Worm (Caenorhabditis elegans) whole organism, young adult: Measurements from ENCODE around the gene R09F10.1.
A peak's percentile ranks its signal among the peaks of the same experiment; 100 is the strongest.

Experiments
- B0019.2 ChIP-seq: fragments of 200-800 bp; sonication (Bioruptor generic); conservative IDR thresholded peaks from 2 replicates; pipeline ENCODE4 v1.3.6; 2022; ENCODE audit warnings: missing genetic modification reagents, missing genetic modification characterization, missing compliant biosample characterization
- B0261.1 ChIP-seq: sonication (generic microtip); optimal IDR thresholded peaks from 2 replicates; lab custom pipeline; 2016; ENCODE audit warnings: mild to moderate bottlenecking, missing genetic modification characterization, moderate library complexity, missing compliant biosample characterization
- B0336.3 ChIP-seq: fragments of 200-800 bp; sonication (Bioruptor generic); IDR thresholded peaks from 2 replicates; pipeline ENCODE4 v1.3.6; 2022; ENCODE audit warnings: missing genetic modification characterization, missing compliant biosample characterization
- D2030.7 ChIP-seq: fragments of 200-800 bp; sonication (Bioruptor generic); IDR thresholded peaks from 2 replicates; pipeline ENCODE4 v1.3.6; 2022; ENCODE audit warnings: missing genetic modification reagents, missing genetic modification characterization, missing compliant biosample characterization
- F55B11.4 ChIP-seq: sonication (generic microtip); optimal IDR thresholded peaks from 2 replicates; lab custom pipeline; 2016; ENCODE audit warnings: missing compliant biosample characterization, missing genetic modification characterization, borderline replicate concordance; ENCODE audit not compliant: insufficient read depth
- F57C9.4 ChIP-seq: sonication (generic microtip); optimal IDR thresholded peaks from 2 replicates; lab custom pipeline; 2017; ENCODE audit warnings: mild to moderate bottlenecking, missing genetic modification characterization, missing compliant biosample characterization
- Y53F4B.3 ChIP-seq: fragments of 200-800 bp; sonication (Bioruptor generic); IDR thresholded peaks from 2 replicates; pipeline ENCODE4 v1.3.6; 2022; ENCODE audit warnings: missing genetic modification reagents, missing genetic modification characterization, missing compliant biosample characterization
- ZK185.1 ChIP-seq: sonication (generic microtip); optimal IDR thresholded peaks from 2 replicates; lab custom pipeline; 2016; ENCODE audit warnings: mild to moderate bottlenecking, missing genetic modification characterization, missing compliant biosample characterization; ENCODE audit not compliant: poor library complexity, severe bottlenecking
- akir-1 ChIP-seq: fragments of 200-800 bp; sonication (Bioruptor generic); optimal IDR thresholded peaks from 2 replicates; lab custom pipeline; 2018; ENCODE audit warnings: mild to moderate bottlenecking, missing genetic modification characterization, moderate library complexity, missing compliant biosample characterization
- aptf-2 ChIP-seq: fragments of 200-800 bp; sonication (Bioruptor generic); conservative IDR thresholded peaks from 2 replicates; pipeline ENCODE4 v1.3.6; 2022; ENCODE audit warnings: missing genetic modification reagents, missing genetic modification characterization, missing compliant biosample characterization
- attf-5 ChIP-seq: fragments of 200-800 bp; sonication (Bioruptor generic); optimal IDR thresholded peaks from 2 replicates; lab custom pipeline; 2018; ENCODE audit warnings: mild to moderate bottlenecking, missing genetic modification characterization, missing compliant biosample characterization
- bed-1 ChIP-seq: fragments of 200-800 bp; sonication (Bioruptor generic); IDR thresholded peaks from 2 replicates; pipeline ENCODE4 v1.3.6; 2022; ENCODE audit warnings: missing genetic modification reagents, missing genetic modification characterization, missing compliant biosample characterization
- ceh-40 ChIP-seq: fragments of 200-800 bp; sonication (Bioruptor generic); IDR thresholded peaks from 2 replicates; pipeline ENCODE4 v1.3.6; 2022; ENCODE audit warnings: missing genetic modification characterization, missing compliant biosample characterization
- ceh-79 ChIP-seq: sonication (generic microtip); optimal IDR thresholded peaks from 2 replicates; lab custom pipeline; 2017; ENCODE audit warnings: mild to moderate bottlenecking, missing genetic modification characterization, missing compliant biosample characterization
- ceh-91 ChIP-seq: fragments of 200-800 bp; sonication (Bioruptor generic); IDR thresholded peaks from 2 replicates; pipeline ENCODE4 v1.3.6; 2022; ENCODE audit warnings: missing genetic modification reagents, missing genetic modification characterization, missing compliant biosample characterization
- chd-7 ChIP-seq: sonication (generic microtip); optimal IDR thresholded peaks from 2 replicates; lab custom pipeline; 2016; ENCODE audit warnings: mild to moderate bottlenecking, missing genetic modification characterization, moderate library complexity, missing compliant biosample characterization
- dox-1 ChIP-seq: fragments of 200-800 bp; sonication (Bioruptor generic); IDR thresholded peaks from 2 replicates; pipeline ENCODE4 v1.3.6; 2022; ENCODE audit warnings: missing genetic modification reagents, missing genetic modification characterization, missing compliant biosample characterization
- ekl-4 ChIP-seq: fragments of 200-800 bp; sonication (Bioruptor generic); IDR thresholded peaks from 2 replicates; pipeline ENCODE4 v1.3.6; 2022; ENCODE audit warnings: missing genetic modification reagents, missing genetic modification characterization, missing compliant biosample characterization
- hmg-1.2 ChIP-seq: fragments of 200-800 bp; sonication (Bioruptor generic); IDR thresholded peaks from 2 replicates; pipeline ENCODE4 v1.3.6; 2022; ENCODE audit warnings: missing genetic modification reagents, missing genetic modification characterization, missing compliant biosample characterization
- hrde-1 ChIP-seq: sonication (generic microtip); optimal IDR thresholded peaks from 2 replicates; lab custom pipeline; 2016; ENCODE audit warnings: missing genetic modification characterization, mild to moderate bottlenecking, missing compliant biosample characterization, moderate library complexity, missing genotype, missing genetic modification reagents, borderline replicate concordance
- hsf-1 ChIP-seq: fragments of 200-800 bp; sonication (Bioruptor generic); IDR thresholded peaks from 2 replicates; pipeline ENCODE4 v1.3.6; 2022; ENCODE audit warnings: missing genetic modification reagents, missing genetic modification characterization, missing compliant biosample characterization
- madf-10 ChIP-seq: sonication (generic microtip); optimal IDR thresholded peaks from 2 replicates; lab custom pipeline; 2016; ENCODE audit warnings: mild to moderate bottlenecking, missing genetic modification characterization, missing compliant biosample characterization
- mel-28 ChIP-seq: sonication (generic microtip); optimal IDR thresholded peaks from 2 replicates; lab custom pipeline; 2016; ENCODE audit warnings: borderline replicate concordance, mild to moderate bottlenecking, missing genetic modification characterization, missing compliant biosample characterization
- mes-4 ChIP-seq: sonication (generic microtip); optimal IDR thresholded peaks from 2 replicates; lab custom pipeline; 2016; ENCODE audit warnings: missing genotype, missing genetic modification characterization, missing compliant biosample characterization
- mxl-1 ChIP-seq: sonication (generic microtip); optimal IDR thresholded peaks from 2 replicates; lab custom pipeline; 2016; ENCODE audit warnings: missing genetic modification characterization, missing compliant biosample characterization
- nhr-120 ChIP-seq: fragments of 200-800 bp; sonication (Bioruptor generic); IDR thresholded peaks from 2 replicates; pipeline ENCODE4 v1.3.6; 2022; ENCODE audit warnings: missing genetic modification characterization, missing compliant biosample characterization
- sdz-38 ChIP-seq: sonication (generic microtip); optimal IDR thresholded peaks from 2 replicates; lab custom pipeline; 2016; ENCODE audit warnings: missing genotype, missing genetic modification characterization, missing compliant biosample characterization
- sea-2 ChIP-seq: fragments of 200-800 bp; sonication (Bioruptor generic); IDR thresholded peaks from 2 replicates; pipeline ENCODE4 v1.3.6; 2022; ENCODE audit warnings: missing genetic modification characterization, missing compliant biosample characterization
- snpc-3.4 ChIP-seq: sonication (generic microtip); optimal IDR thresholded peaks from 2 replicates; lab custom pipeline; 2017; ENCODE audit warnings: missing genetic modification characterization, mild to moderate bottlenecking, missing compliant biosample characterization, antibody characterized with exemption, moderate library complexity, missing genotype, missing genetic modification reagents
- snpc-4 ChIP-seq, 5 experiments: fragments of 150-350 bp in 1 of 5; sonication (generic microtip) in 4 of 5; optimal IDR thresholded peaks; 2 replicates each; lab custom pipeline; 2014 to 2018; ENCODE audit warnings: missing genetic modification characterization in 5 of 5, missing biosample characterization in 3 of 5, antibody characterized with exemption in 2 of 5, mild to moderate bottlenecking in 2 of 5, missing compliant biosample characterization in 2 of 5, missing genotype in 2 of 5, moderate library complexity in 2 of 5, missing genetic modification reagents in 1 of 5
- tbx-9 ChIP-seq: sonication (generic microtip); optimal IDR thresholded peaks from 2 replicates; lab custom pipeline; 2016; ENCODE audit warnings: borderline replicate concordance, missing genetic modification characterization, inconsistent platforms, missing compliant biosample characterization
- unc-130 ChIP-seq: sonication (generic microtip); optimal IDR thresholded peaks from 2 replicates; lab custom pipeline; 2016; ENCODE audit warnings: missing genetic modification reagents, missing genetic modification characterization, missing compliant biosample characterization
- unc-62 ChIP-seq: fragments of 150-350 bp; optimal IDR thresholded peaks from 2 replicates; lab custom pipeline; 2014; ENCODE audit warnings: missing biosample characterization, missing genetic modification reagents, missing genetic modification characterization
- xnd-1 ChIP-seq: sonication (generic microtip); optimal IDR thresholded peaks from 2 replicates; lab custom pipeline; 2016; ENCODE audit warnings: missing genotype, missing genetic modification reagents, missing genetic modification characterization, missing compliant biosample characterization
- zfh-2 ChIP-seq: fragments of 200-800 bp; sonication (Bioruptor generic); conservative IDR thresholded peaks from 2 replicates; pipeline ENCODE4 v1.3.6; 2022; ENCODE audit warnings: missing genetic modification reagents, missing genetic modification characterization, missing compliant biosample characterization
- zim-3 ChIP-seq: sonication (generic microtip); optimal IDR thresholded peaks from 2 replicates; lab custom pipeline; 2017; ENCODE audit warnings: mild to moderate bottlenecking, missing genetic modification characterization, moderate library complexity, missing compliant biosample characterization
- ztf-28 ChIP-seq: fragments of 200-800 bp; sonication (Bioruptor generic); IDR thresholded peaks from 2 replicates; pipeline ENCODE4 v1.3.6; 2022; ENCODE audit warnings: missing genetic modification reagents, missing genetic modification characterization, missing compliant biosample characterization

Gene R09F10.1

ce11 chrX:8286740-8287299 is 36.6 kb upstream of the R09F10.1 start, which contains the start of gene sec-16A.2 (continued):
- TF ChIP-seq hsf-1 (GFP tag; lab: Robert Waterston, UW): no peak
- no peak for TF ChIP-seq snpc-4 (GFP tag; optimal IDR thresholded peaks at IDR 0.05; lab: Kevin White, UChicago)
- peak in 1 of 4 experiments; percentile 61 for TF ChIP-seq snpc-4 (tag; optimal IDR thresholded peaks at IDR 0.05; lab: Kevin White, UChicago)
- TF ChIP-seq ceh-91 (GFP tag; lab: Robert Waterston, UW): no peak
- TF ChIP-seq hmg-1.2 (GFP tag; lab: Robert Waterston, UW): peak; percentile 33; the same call in 1 of the 2 replicates
- peak; percentile 48 for TF ChIP-seq ZK185.1 (tag; lab: Kevin White, UChicago)
- TF ChIP-seq mes-4 (tag; lab: Kevin White, UChicago): no peak
- TF ChIP-seq B0261.1 (tag; lab: Kevin White, UChicago): no peak
- no peak for TF ChIP-seq mxl-1 (tag; lab: Kevin White, UChicago)
- TF ChIP-seq tbx-9: no peak
- TF ChIP-seq mel-28 (tag; lab: Kevin White, UChicago): no peak
- TF ChIP-seq F55B11.4: no peak
- TF ChIP-seq ceh-40 (GFP tag; lab: Robert Waterston, UW): no peak
- TF ChIP-seq snpc-3.4 (tag; lab: Kevin White, UChicago): no peak
- TF ChIP-seq D2030.7 (GFP tag; lab: Robert Waterston, UW): no peak
- TF ChIP-seq dox-1 (GFP tag; lab: Robert Waterston, UW): peak; percentile 60; the same call in 1 of the 2 replicates
- TF ChIP-seq, all 124 proteins: peak for 14

ce11 chrX:8294586-8294985 is 28.8 kb upstream of the R09F10.1 start, which contains the start of gene R09F10.3:
Gene R09F10.3, plus strand, starts transcription at chrX:8294625.
- no peak for TF ChIP-seq ceh-79 (tag; lab: Kevin White, UChicago)
- peak; percentile 65 for TF ChIP-seq zfh-2 (GFP tag; lab: Robert Waterston, UW)
- TF ChIP-seq madf-10 (tag; lab: Kevin White, UChicago): no peak
- TF ChIP-seq sdz-38 (tag; lab: Kevin White, UChicago): no peak
- no peak for TF ChIP-seq akir-1 (GFP tag; lab: Kevin White, UChicago)
- TF ChIP-seq Y53F4B.3 (GFP tag; lab: Robert Waterston, UW): no peak
- TF ChIP-seq aptf-2 (GFP tag; lab: Robert Waterston, UW): no peak
- TF ChIP-seq sea-2 (GFP tag; lab: Robert Waterston, UW): peak; percentile 14; the same call in 1 of the 2 replicates

DNA sequence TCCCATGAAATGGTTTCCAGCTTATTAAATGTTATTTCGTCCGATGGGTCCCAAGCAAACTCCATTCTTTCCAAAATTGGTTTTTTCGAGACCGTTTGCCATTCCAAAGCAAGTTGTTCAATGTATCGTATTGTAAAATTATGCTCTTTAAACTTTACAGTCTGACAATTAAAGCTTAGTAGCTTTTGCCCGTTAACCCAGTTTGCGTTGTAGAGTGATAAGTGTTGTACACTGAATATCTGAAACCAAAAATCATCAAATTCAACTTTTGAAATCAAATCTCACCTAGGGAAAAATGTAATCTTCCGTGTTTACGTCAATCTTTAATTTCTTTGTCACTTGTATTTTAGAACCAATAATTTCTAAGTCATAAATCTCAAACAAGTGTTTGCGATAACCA is 26.1 kb upstream of the R09F10.1 start:
- no peak for TF ChIP-seq zim-3 (tag; lab: Kevin White, UChicago)
- TF ChIP-seq B0019.2: no peak
- TF ChIP-seq xnd-1 (tag; lab: Kevin White, UChicago): no peak
- TF ChIP-seq bed-1 (GFP tag; lab: Robert Waterston, UW): no peak
- TF ChIP-seq ekl-4: no peak
- TF ChIP-seq chd-7 (tag; lab: Kevin White, UChicago): no peak
- no peak for TF ChIP-seq ztf-28
- no peak for TF ChIP-seq hrde-1 (tag; lab: Kevin White, UChicago)
- TF ChIP-seq B0336.3 (GFP tag; lab: Robert Waterston, UW): no peak
- TF ChIP-seq F57C9.4 (tag; lab: Kevin White, UChicago): no peak
- no peak for TF ChIP-seq attf-5 (GFP tag; lab: Kevin White, UChicago)
- TF ChIP-seq unc-130 (GFP tag; lab: Kevin White, UChicago): no peak
- no peak for TF ChIP-seq hmg-1.2 (GFP tag; lab: Robert Waterston, UW)
- no peak for TF ChIP-seq tbx-9
- no peak for TF ChIP-seq nhr-120 (GFP tag; lab: Robert Waterston, UW)
- TF ChIP-seq unc-62 (GFP tag; lab: Kevin White, UChicago): no peak
